Worm (Caenorhabditis elegans) whole organism, midembryonic: ENCODE data around the gene lgc-7.

Experiments
- cog-1 ChIP-seq: sonication (generic microtip); optimal IDR thresholded peaks from 2 replicates; lab custom pipeline; 2016; ENCODE audit warnings: missing genetic modification characterization, missing compliant biosample characterization
- flt-1 ChIP-seq: fragments of 200-800 bp; sonication (Bioruptor generic); IDR thresholded peaks from 2 replicates; pipeline ENCODE4 v1.3.6; 2022; ENCODE audit warnings: missing genetic modification characterization, missing compliant biosample characterization
- med-1 ChIP-seq: sonication (generic microtip); optimal IDR thresholded peaks from 2 replicates; lab custom pipeline; 2017; ENCODE audit warnings: missing genetic modification characterization, mild to moderate bottlenecking, missing compliant biosample characterization, antibody characterized with exemption, missing genetic modification reagents; ENCODE audit not compliant: insufficient read depth
- tab-1 ChIP-seq: fragments of 200-800 bp; sonication (Bioruptor generic); IDR thresholded peaks from 2 replicates; pipeline ENCODE4 v1.3.6; 2022; ENCODE audit warnings: missing genetic modification characterization, missing compliant biosample characterization
- ztf-23 ChIP-seq: fragments of 200-800 bp; sonication (Bioruptor generic); IDR thresholded peaks from 2 replicates; pipeline ENCODE4 v1.3.6; 2022; ENCODE audit warnings: missing genetic modification reagents, missing genetic modification characterization, missing compliant biosample characterization

- TF ChIP-seq med-1 (GFP tag; lab: Kevin White, UChicago) (no peak), flt-1 (GFP tag; lab: Robert Waterston, UW) (no peak), tab-1 (no peak), cog-1 (no peak), ztf-23 (GFP tag; lab: Robert Waterston, UW) (no peak)
These were observed 48.0 kb upstream of the lgc-7 start for ce11 chrIV:14661370-14661769.
